Worm (Caenorhabditis elegans) whole organism, early embryonic: ENCODE data around the gene T24C4.3.

Experiments
- B0310.2 ChIP-seq: sonication (generic microtip); optimal IDR thresholded peaks from 2 replicates; lab custom pipeline; 2016; ENCODE audit warnings: mild to moderate bottlenecking, missing genetic modification characterization, missing compliant biosample characterization
- F13C5.2 ChIP-seq: sonication (generic microtip); optimal IDR thresholded peaks from 2 replicates; lab custom pipeline; 2017; ENCODE audit warnings: mild to moderate bottlenecking, missing genetic modification characterization, inconsistent platforms, missing compliant biosample characterization
- aly-1 ChIP-seq: sonication (generic microtip); optimal IDR thresholded peaks from 2 replicates; lab custom pipeline; 2016; ENCODE audit warnings: missing genetic modification characterization, missing compliant biosample characterization
- ama-1 ChIP-seq: fragments of 150-350 bp; optimal IDR thresholded peaks from 2 replicates; lab custom pipeline; 2014
- ceh-13 ChIP-seq: fragments of 200-800 bp; sonication (Bioruptor generic); optimal IDR thresholded peaks from 2 replicates; lab custom pipeline; 2018; ENCODE audit warnings: mild to moderate bottlenecking, missing genetic modification characterization, missing compliant biosample characterization
- ceh-36 ChIP-seq: sonication (generic microtip); optimal IDR thresholded peaks from 2 replicates; lab custom pipeline; 2016; ENCODE audit warnings: missing genetic modification characterization, inconsistent platforms, missing compliant biosample characterization
- ets-7 ChIP-seq: sonication (generic microtip); optimal IDR thresholded peaks from 2 replicates; lab custom pipeline; 2016; ENCODE audit warnings: missing genotype, missing genetic modification characterization, missing compliant biosample characterization
- flt-1 ChIP-seq: fragments of 200-800 bp; sonication (Bioruptor generic); IDR thresholded peaks from 2 replicates; pipeline ENCODE4 v1.3.6; 2022; ENCODE audit warnings: missing genetic modification characterization, missing compliant biosample characterization
- hmbx-1 ChIP-seq: sonication (generic microtip); optimal IDR thresholded peaks from 2 replicates; lab custom pipeline; 2016; ENCODE audit warnings: mild to moderate bottlenecking, missing genetic modification characterization, missing compliant biosample characterization
- hmg-4 ChIP-seq: fragments of 200-800 bp; sonication (Bioruptor generic); optimal IDR thresholded peaks from 2 replicates; lab custom pipeline; 2018; ENCODE audit warnings: mild to moderate bottlenecking, missing genetic modification characterization, missing compliant biosample characterization
- hnd-1 ChIP-seq: sonication (generic microtip); optimal IDR thresholded peaks from 2 replicates; lab custom pipeline; 2016; ENCODE audit warnings: missing genetic modification characterization, missing compliant biosample characterization
- pes-1 ChIP-seq: fragments of 200-800 bp; sonication (Bioruptor generic); IDR thresholded peaks from 2 replicates; pipeline ENCODE4 v1.3.6; 2022; ENCODE audit warnings: missing genetic modification reagents, missing genetic modification characterization, missing compliant biosample characterization
- scrt-1 ChIP-seq: fragments of 200-800 bp; sonication (Bioruptor generic); IDR thresholded peaks from 2 replicates; pipeline ENCODE4 v1.3.6; 2022; ENCODE audit warnings: missing genetic modification characterization, missing compliant biosample characterization
- sea-1 ChIP-seq: fragments of 200-800 bp; sonication (Bioruptor generic); conservative IDR thresholded peaks from 2 replicates; pipeline ENCODE4 v1.3.6; 2022; ENCODE audit warnings: missing genetic modification characterization, missing compliant biosample characterization
- tbx-11 ChIP-seq: fragments of 200-800 bp; sonication (Bioruptor generic); IDR thresholded peaks from 2 replicates; pipeline ENCODE4 v1.3.6; 2022; ENCODE audit warnings: missing genetic modification characterization, missing compliant biosample characterization
- tbx-37 ChIP-seq: fragments of 200-800 bp; sonication (Bioruptor generic); conservative IDR thresholded peaks from 2 replicates; pipeline ENCODE4 v1.3.6; 2022; ENCODE audit warnings: missing genetic modification reagents, missing genetic modification characterization, missing compliant biosample characterization
- tra-4 ChIP-seq: sonication (generic microtip); optimal IDR thresholded peaks from 2 replicates; lab custom pipeline; 2017; ENCODE audit warnings: missing genetic modification characterization, missing compliant biosample characterization

Gene T24C4.3

DNA sequence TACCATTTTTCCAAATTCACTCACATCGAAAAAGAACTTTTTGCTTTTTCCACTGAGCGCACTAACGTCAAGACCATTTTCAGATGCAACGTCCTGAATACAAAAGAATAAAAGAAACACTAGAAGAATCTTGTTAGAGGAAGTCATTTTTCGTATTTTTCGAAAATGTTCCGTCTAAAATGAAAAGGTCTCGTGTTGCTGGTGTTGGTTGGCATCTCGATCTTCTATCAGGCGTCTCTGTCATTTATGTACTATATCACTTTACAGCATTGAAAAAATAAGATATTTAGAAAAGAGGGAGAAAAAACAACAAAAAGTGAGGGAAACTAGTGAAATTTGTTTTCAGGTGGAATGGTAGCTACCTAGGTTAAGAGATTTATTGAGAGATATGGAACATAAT, 31.1 kb downstream of the T24C4.3 start, which contains the start of gene K02F3.9:
TSS of gene K02F3.9 (minus strand) at position 190 of the 400 bp plus-strand sequence.
- TF ChIP-seq tbx-37 (GFP tag; lab: Robert Waterston, UW) (no peak), ceh-13 (GFP tag; lab: Kevin White, UChicago) (no peak), aly-1 (tag; lab: Kevin White, UChicago) (no peak), sea-1 (GFP tag; lab: Robert Waterston, UW) (no peak), hmg-4 (no peak), hmbx-1 (tag; lab: Kevin White, UChicago) (no peak), ets-7 (tag; lab: Kevin White, UChicago) (no peak), tra-4 (tag; lab: Kevin White, UChicago) (no peak), scrt-1 (GFP tag; lab: Robert Waterston, UW) (no peak), F13C5.2 (tag; lab: Kevin White, UChicago) (no peak), ama-1 (no peak), tbx-11 (GFP tag; lab: Robert Waterston, UW) (no peak), hnd-1 (tag; lab: Kevin White, UChicago) (no peak), flt-1 (GFP tag; lab: Robert Waterston, UW) (no peak), ceh-36 (no peak), B0310.2 (tag; lab: Kevin White, UChicago) (no peak), pes-1 (GFP tag; lab: Robert Waterston, UW) (no peak)

DNA sequence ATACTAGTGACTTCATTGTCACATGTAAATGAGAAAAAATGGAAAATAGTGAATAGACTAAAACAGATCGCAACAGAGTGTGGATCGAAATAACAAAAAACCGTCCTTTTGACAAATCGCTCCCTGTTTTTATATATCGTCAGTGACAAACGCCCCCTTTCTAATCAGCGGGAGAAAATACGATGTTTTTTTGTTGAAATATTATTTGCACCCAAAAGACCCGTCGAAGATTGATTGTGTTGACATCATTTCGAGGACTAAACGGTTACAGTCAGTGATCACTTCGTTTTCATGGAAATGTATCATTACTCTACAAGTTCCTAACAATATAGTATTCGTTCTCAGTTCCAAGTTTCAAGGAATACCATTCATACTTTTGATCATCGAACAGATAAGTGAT, 32.8 kb downstream of the T24C4.3 start, which contains the start of gene dos-3:
TSS of gene dos-3 (minus strand) at position 101 of the 400 bp plus-strand sequence.
- no peak for TF ChIP-seq B0310.2 (tag; lab: Kevin White, UChicago)
- TF ChIP-seq hmg-4 = no peak
- TF ChIP-seq F13C5.2 (tag; lab: Kevin White, UChicago) = no peak
- no peak for TF ChIP-seq sea-1 (GFP tag; lab: Robert Waterston, UW)
- TF ChIP-seq ets-7 (tag; lab: Kevin White, UChicago) = no peak
- no peak for TF ChIP-seq hmbx-1 (tag; lab: Kevin White, UChicago)
- no peak for TF ChIP-seq scrt-1 (GFP tag; lab: Robert Waterston, UW)

ce11 chrIII:835713-836278, 36.5 kb downstream of the T24C4.3 start:
- TF ChIP-seq tra-4 (tag; lab: Kevin White, UChicago) (peak; percentile 48), flt-1 (GFP tag; lab: Robert Waterston, UW) (peak; percentile 29; the same call in 1 of the 2 replicates), pes-1 (GFP tag; lab: Robert Waterston, UW) (peak; percentile 80; the same call in 1 of the 2 replicates), ceh-36 (peak; percentile 62), ets-7 (tag; lab: Kevin White, UChicago) (no peak), aly-1 (tag; lab: Kevin White, UChicago) (no peak), B0310.2 (tag; lab: Kevin White, UChicago) (peak; percentile 44), ceh-13 (GFP tag; lab: Kevin White, UChicago) (no peak), sea-1 (GFP tag; lab: Robert Waterston, UW) (peak; percentile 75; the same call in 1 of the 2 replicates), ama-1 (peak; percentile 96), hmbx-1 (tag; lab: Kevin White, UChicago) (peak; percentile 39), hnd-1 (tag; lab: Kevin White, UChicago) (peak; percentile 49), tbx-37 (GFP tag; lab: Robert Waterston, UW) (peak; percentile 34; the same call in 1 of the 2 replicates), F13C5.2 (tag; lab: Kevin White, UChicago) (peak; percentile 75), hmg-4 (peak; percentile 81), scrt-1 (GFP tag; lab: Robert Waterston, UW) (peak; percentile 78; the same call in 1 of the 2 replicates), tbx-11 (GFP tag; lab: Robert Waterston, UW) (0 out of 2 replicates have a peak, but pooled peaks have one; percentile 48)

DNA sequence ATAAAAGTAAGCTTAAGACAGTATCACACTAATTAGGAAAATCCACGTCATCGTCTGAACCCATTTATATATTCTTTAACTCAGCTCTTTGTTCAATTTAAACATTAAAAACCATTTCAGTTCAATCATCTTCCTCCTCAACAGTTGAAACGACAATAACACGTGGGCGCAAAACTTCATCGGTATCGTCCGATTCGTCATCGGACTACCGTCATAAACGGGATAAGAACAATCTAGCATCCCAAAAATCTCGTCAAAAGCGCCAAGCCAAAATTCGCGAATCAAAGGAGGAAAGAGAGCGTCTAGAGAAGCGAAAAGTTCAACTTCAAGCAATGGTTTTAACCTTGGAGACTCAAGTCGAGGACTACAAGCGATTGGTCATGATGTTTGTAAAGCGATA, 37.1 kb downstream of the T24C4.3 start:
- TF ChIP-seq hnd-1 (tag; lab: Kevin White, UChicago) (no peak), B0310.2 (tag; lab: Kevin White, UChicago) (no peak), ceh-36 (no peak), pes-1 (GFP tag; lab: Robert Waterston, UW) (no peak), aly-1 (tag; lab: Kevin White, UChicago) (no peak), F13C5.2 (tag; lab: Kevin White, UChicago) (no peak)

DNA sequence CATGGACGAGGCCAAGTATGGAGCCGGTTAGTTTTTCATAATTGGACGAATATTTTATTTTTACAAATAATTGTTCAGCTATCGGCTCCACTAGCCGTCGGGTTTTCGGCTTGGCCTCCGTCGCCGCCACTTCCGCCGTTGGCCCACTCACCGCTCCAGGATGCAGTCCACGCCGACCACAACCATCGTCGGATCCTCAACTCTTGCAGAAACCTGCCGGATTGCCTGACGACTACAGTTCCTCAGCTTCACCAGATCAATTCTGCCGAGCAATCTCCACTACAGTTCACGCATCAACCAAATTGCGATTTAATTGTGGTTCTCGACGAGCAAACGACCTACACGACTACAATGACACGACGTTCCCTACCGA, 37.8 kb downstream of the T24C4.3 start:
- TF ChIP-seq ceh-13 (GFP tag; lab: Kevin White, UChicago) (no peak), tbx-11 (GFP tag; lab: Robert Waterston, UW) (0 out of 2 replicates have a peak, but pooled peaks have one; percentile 11), ceh-36 (no peak), tra-4 (tag; lab: Kevin White, UChicago) (no peak), hmg-4 (peak; percentile 18)

DNA sequence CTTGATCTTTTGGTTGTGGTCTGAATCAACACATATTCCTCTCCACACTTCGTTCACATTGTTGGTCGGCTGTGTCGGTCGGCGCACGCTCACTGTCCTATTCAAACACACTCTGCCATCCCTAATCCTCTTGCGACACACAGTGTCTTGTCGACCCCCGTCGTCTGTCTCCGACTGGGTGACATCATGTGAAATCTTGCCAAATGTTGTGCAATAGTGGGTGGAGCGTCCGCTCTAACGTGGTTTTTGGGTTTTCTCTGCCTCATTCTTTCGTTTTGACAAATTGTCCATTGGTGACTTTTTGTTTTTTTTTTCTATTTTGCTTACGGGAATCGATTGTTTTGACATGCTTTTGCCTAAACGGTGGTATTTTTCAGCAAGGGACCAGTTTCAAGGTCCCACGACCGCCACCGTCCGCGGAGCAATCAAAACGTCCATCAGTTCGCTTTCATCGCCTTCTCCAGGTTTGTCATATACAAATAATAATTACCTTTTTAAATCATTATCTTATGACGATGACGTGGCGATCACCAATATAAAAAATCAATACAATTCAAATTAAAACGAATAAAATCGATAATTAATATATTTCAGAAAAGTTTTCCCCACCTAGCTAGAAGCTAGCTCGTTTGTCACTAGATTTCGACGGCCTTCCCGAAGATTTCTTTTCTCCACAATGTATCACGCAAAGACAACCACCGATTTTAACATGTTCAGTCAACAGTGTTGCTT, 38.4 kb downstream of the T24C4.3 start:
- TF ChIP-seq pes-1 (GFP tag; lab: Robert Waterston, UW) = no peak
- peak; percentile 76 for TF ChIP-seq hmg-4
- no peak for TF ChIP-seq B0310.2 (tag; lab: Kevin White, UChicago)
- 0 out of 2 replicates have a peak, but pooled peaks have one; percentile 53 for TF ChIP-seq sea-1 (GFP tag; lab: Robert Waterston, UW)
- TF ChIP-seq scrt-1 (GFP tag; lab: Robert Waterston, UW) = no peak
- TF ChIP-seq flt-1 (GFP tag; lab: Robert Waterston, UW) = peak; percentile 54
- TF ChIP-seq tra-4 (tag; lab: Kevin White, UChicago) = no peak
- TF ChIP-seq F13C5.2 (tag; lab: Kevin White, UChicago) = peak; percentile 48
- TF ChIP-seq tbx-11 (GFP tag; lab: Robert Waterston, UW) = no peak
- TF ChIP-seq tbx-37 (GFP tag; lab: Robert Waterston, UW) = 0 out of 2 replicates have a peak, but pooled peaks have one; percentile 13
- TF ChIP-seq ama-1 = peak; percentile 16
